Worm (Caenorhabditis elegans): ENCODE data around the gene vab-2.

vab-2 gene

ce11 chrIV:3803252-3803651 is 36.6 kb upstream of the vab-2 start, which contains the start of the genes algn-14 and M02B7.2 (continued):
- TF ChIP-seq fos-1 (tag; optimal IDR thresholded peaks at IDR 0.05) (no peak), fkh-2 (tag; optimal IDR thresholded peaks at IDR 0.05) (no peak)

ce11 chrIV:3800952-3801351 is 34.3 kb upstream of the vab-2 start, which contains the start of gene osm-3:
Gene osm-3, minus strand, starts transcription at chrIV:3801052.
- TF ChIP-seq sea-2 (GFP tag; optimal IDR thresholded peaks at IDR 0.05) (no peak), nhr-28 (tag; optimal IDR thresholded peaks at IDR 0.05) (no peak), R02D3.7 (tag; optimal IDR thresholded peaks at IDR 0.05) (no peak), fkh-10 (GFP tag; optimal IDR thresholded peaks at IDR 0.05) (no peak), unc-62 (GFP tag; optimal IDR thresholded peaks at IDR 0.05) (no peak), elt-2 (tag; optimal IDR thresholded peaks at IDR 0.05) (no peak), ceh-9 (tag; optimal IDR thresholded peaks at IDR 0.05) (no peak), ama-1 (optimal IDR thresholded peaks at IDR 0.05) (no peak), zag-1 (tag; optimal IDR thresholded peaks at IDR 0.05) (no peak), nhr-23 (tag; optimal IDR thresholded peaks at IDR 0.05) (no peak), mml-1 (tag; optimal IDR thresholded peaks at IDR 0.05) (no peak), nhr-11 (tag; optimal IDR thresholded peaks at IDR 0.05) (no peak), ztf-11 (tag; optimal IDR thresholded peaks at IDR 0.05) (no peak), skn-1 (tag; optimal IDR thresholded peaks at IDR 0.05) (no peak), fos-1 (tag; optimal IDR thresholded peaks at IDR 0.05) (no peak), ceh-82 (tag; optimal IDR thresholded peaks at IDR 0.05) (no peak), elt-3 (tag; optimal IDR thresholded peaks at IDR 0.05) (no peak), nhr-43 (tag; optimal IDR thresholded peaks at IDR 0.05; ENCODE audit: poor library complexity, severe bottlenecking) (no peak), lsy-12 (tag; optimal IDR thresholded peaks at IDR 0.05) (no peak), ceh-28 (tag; optimal IDR thresholded peaks at IDR 0.05) (no peak)

- TF ChIP-seq elt-2 (tag; optimal IDR thresholded peaks at IDR 0.05) (no peak), lin-15B (tag; optimal IDR thresholded peaks at IDR 0.05) (no peak), elt-1 (tag; optimal IDR thresholded peaks at IDR 0.05) (no peak), elt-3 (tag; optimal IDR thresholded peaks at IDR 0.05) (no peak), snpc-4 (tag; optimal IDR thresholded peaks at IDR 0.05) (no peak), daf-12 (tag; optimal IDR thresholded peaks at IDR 0.05) (no peak), nhr-67 (tag; optimal IDR thresholded peaks at IDR 0.05) (no peak), eor-1 (tag; optimal IDR thresholded peaks at IDR 0.05) (no peak)
These were observed 30.8 kb upstream of the vab-2 start for ce11 chrIV:3797442-3797841.

ce11 chrIV:3794437-3794836 is 27.8 kb upstream of the vab-2 start, which contains the start of gene K09B3.1:
Gene K09B3.1, plus strand, starts transcription at chrIV:3794737.
- TF ChIP-seq pha-4 (tag; optimal IDR thresholded peaks at IDR 0.05) (no peak), ceh-28 (tag; optimal IDR thresholded peaks at IDR 0.05) (no peak), nhr-43 (tag; optimal IDR thresholded peaks at IDR 0.05; ENCODE audit: poor library complexity, severe bottlenecking) (no peak), tbx-2 (tag; optimal IDR thresholded peaks at IDR 0.05) (no peak)

ce11 chrIV:3783910-3784309 is 17.3 kb upstream of the vab-2 start, which contains the start of gene glct-6:
Gene glct-6, plus strand, starts transcription at chrIV:3784210.
- no peak for TF ChIP-seq nhr-76 (tag; optimal IDR thresholded peaks at IDR 0.05)
- no peak for TF ChIP-seq hmg-11 (tag; optimal IDR thresholded peaks at IDR 0.05)
- TF ChIP-seq R02D3.7 (tag; optimal IDR thresholded peaks at IDR 0.05), result no peak
- TF ChIP-seq mdl-1 (tag; optimal IDR thresholded peaks at IDR 0.05), result no peak
- TF ChIP-seq elt-1 (tag; optimal IDR thresholded peaks at IDR 0.05), result no peak
- no peak for TF ChIP-seq unc-62 (GFP tag; optimal IDR thresholded peaks at IDR 0.05)
- TF ChIP-seq ztf-11 (tag; optimal IDR thresholded peaks at IDR 0.05), result no peak
- no peak for TF ChIP-seq nhr-43 (tag; optimal IDR thresholded peaks at IDR 0.05; ENCODE audit: poor library complexity, severe bottlenecking)
- no peak for TF ChIP-seq sea-2 (GFP tag; optimal IDR thresholded peaks at IDR 0.05)
- TF ChIP-seq lin-15B (tag; optimal IDR thresholded peaks at IDR 0.05), result no peak
- no peak for TF ChIP-seq lin-39 (tag; optimal IDR thresholded peaks at IDR 0.05)

ce11 chrIV:3781539-3781938 is 14.9 kb upstream of the vab-2 start:
- TF ChIP-seq hmg-11 (tag; optimal IDR thresholded peaks at IDR 0.05) (no peak), nhr-28 (tag; optimal IDR thresholded peaks at IDR 0.05) (no peak), lin-15B (tag; optimal IDR thresholded peaks at IDR 0.05) (no peak), ztf-11 (tag; optimal IDR thresholded peaks at IDR 0.05) (no peak), unc-62 (GFP tag; optimal IDR thresholded peaks at IDR 0.05) (no peak), ceh-28 (tag; optimal IDR thresholded peaks at IDR 0.05) (no peak), elt-2 (tag; optimal IDR thresholded peaks at IDR 0.05) (no peak), R02D3.7 (tag; optimal IDR thresholded peaks at IDR 0.05) (no peak)

Measured in whole organism, L3 larva.